Worm (Caenorhabditis elegans) whole organism, young adult: ENCODE measurements around the gene ztf-1.

ENCODE experiments used
- B0261.1 ChIP-seq: sonication (generic microtip); optimal IDR thresholded peaks from 2 replicates; lab custom pipeline; 2016; ENCODE audit warnings: mild to moderate bottlenecking, missing genetic modification characterization, moderate library complexity, missing compliant biosample characterization
- B0336.3 ChIP-seq: fragments of 200-800 bp; sonication (Bioruptor generic); IDR thresholded peaks from 2 replicates; pipeline ENCODE4 v1.3.6; 2022; ENCODE audit warnings: missing genetic modification characterization, missing compliant biosample characterization
- C06A6.2 ChIP-seq: fragments of 200-800 bp; sonication (Bioruptor generic); conservative IDR thresholded peaks from 2 replicates; pipeline ENCODE4 v1.3.6; 2022; ENCODE audit warnings: missing genetic modification characterization, missing compliant biosample characterization
- C17E4.6 ChIP-seq: fragments of 200-800 bp; sonication (Bioruptor generic); IDR thresholded peaks from 2 replicates; pipeline ENCODE4 v1.3.6; 2022; ENCODE audit warnings: missing genetic modification reagents, missing genetic modification characterization, missing compliant biosample characterization
- F22D6.2 ChIP-seq: sonication (generic microtip); optimal IDR thresholded peaks from 2 replicates; lab custom pipeline; 2016; ENCODE audit warnings: mild to moderate bottlenecking, missing genetic modification characterization, missing compliant biosample characterization
- F33H1.4 ChIP-seq: fragments of 200-800 bp; sonication (Bioruptor generic); IDR thresholded peaks from 2 replicates; pipeline ENCODE4 v1.3.6; 2022; ENCODE audit warnings: missing genetic modification reagents, missing genetic modification characterization, missing compliant biosample characterization
- F39B2.1 ChIP-seq: fragments of 200-800 bp; sonication (Bioruptor generic); IDR thresholded peaks from 2 replicates; pipeline ENCODE4 v1.3.6; 2022; ENCODE audit warnings: missing genetic modification reagents, missing genetic modification characterization, missing compliant biosample characterization
- F49E8.2 ChIP-seq: sonication (generic microtip); optimal IDR thresholded peaks from 3 replicates; lab custom pipeline; 2017; ENCODE audit warnings: missing genetic modification characterization, mild to moderate bottlenecking, missing compliant biosample characterization, antibody characterized with exemption, moderate library complexity; ENCODE audit not compliant: insufficient read depth
- F57A8.1 ChIP-seq: fragments of 200-800 bp; sonication (Bioruptor generic); optimal IDR thresholded peaks from 2 replicates; lab custom pipeline; 2018; ENCODE audit warnings: mild to moderate bottlenecking, missing genetic modification characterization, moderate library complexity, missing compliant biosample characterization
- K11D2.4 ChIP-seq: fragments of 200-800 bp; sonication (Bioruptor generic); IDR thresholded peaks from 2 replicates; pipeline ENCODE4 v1.3.6; 2022; ENCODE audit warnings: missing genetic modification reagents, missing genetic modification characterization, missing compliant biosample characterization
- K12H6.12 ChIP-seq: fragments of 200-800 bp; sonication (Bioruptor generic); optimal IDR thresholded peaks from 2 replicates; lab custom pipeline; 2018; ENCODE audit warnings: mild to moderate bottlenecking, missing genetic modification characterization, missing compliant biosample characterization
- Y53F4B.3 ChIP-seq: fragments of 200-800 bp; sonication (Bioruptor generic); IDR thresholded peaks from 2 replicates; pipeline ENCODE4 v1.3.6; 2022; ENCODE audit warnings: missing genetic modification reagents, missing genetic modification characterization, missing compliant biosample characterization
- Y53G8AR.9 ChIP-seq: fragments of 200-800 bp; sonication (Bioruptor generic); conservative IDR thresholded peaks from 2 replicates; pipeline ENCODE4 v1.3.6; 2022; ENCODE audit warnings: missing genetic modification reagents, missing genetic modification characterization, missing compliant biosample characterization
- Y56A3A.18 ChIP-seq: fragments of 200-800 bp; sonication (Bioruptor generic); IDR thresholded peaks from 2 replicates; pipeline ENCODE4 v1.3.6; 2022; ENCODE audit warnings: missing genetic modification reagents, missing genetic modification characterization, missing compliant biosample characterization
- akir-1 ChIP-seq: fragments of 200-800 bp; sonication (Bioruptor generic); optimal IDR thresholded peaks from 2 replicates; lab custom pipeline; 2018; ENCODE audit warnings: mild to moderate bottlenecking, missing genetic modification characterization, moderate library complexity, missing compliant biosample characterization
- aptf-3 ChIP-seq: fragments of 200-800 bp; sonication (Bioruptor generic); IDR thresholded peaks from 2 replicates; pipeline ENCODE4 v1.3.6; 2022; ENCODE audit warnings: missing genetic modification characterization, missing compliant biosample characterization
- athp-1 ChIP-seq: sonication (generic microtip); optimal IDR thresholded peaks from 2 replicates; lab custom pipeline; 2017; ENCODE audit warnings: mild to moderate bottlenecking, missing genetic modification characterization, missing compliant biosample characterization
- attf-6 ChIP-seq: fragments of 200-800 bp; sonication (Bioruptor generic); IDR thresholded peaks from 2 replicates; pipeline ENCODE4 v1.3.6; 2022; ENCODE audit warnings: missing genetic modification reagents, missing genetic modification characterization, missing compliant biosample characterization
- bed-1 ChIP-seq: fragments of 200-800 bp; sonication (Bioruptor generic); IDR thresholded peaks from 2 replicates; pipeline ENCODE4 v1.3.6; 2022; ENCODE audit warnings: missing genetic modification reagents, missing genetic modification characterization, missing compliant biosample characterization
- bed-2 ChIP-seq: fragments of 200-800 bp; sonication (Bioruptor generic); IDR thresholded peaks from 2 replicates; pipeline ENCODE4 v1.3.6; 2022; ENCODE audit warnings: missing genetic modification reagents, missing genetic modification characterization, missing compliant biosample characterization
- cebp-2 ChIP-seq: fragments of 200-800 bp; sonication (Bioruptor generic); IDR thresholded peaks from 2 replicates; pipeline ENCODE4 v1.3.6; 2022; ENCODE audit warnings: missing genetic modification characterization, missing compliant biosample characterization
- ceh-58 ChIP-seq: fragments of 200-800 bp; sonication (Bioruptor generic); IDR thresholded peaks from 2 replicates; pipeline ENCODE4 v1.3.6; 2022; ENCODE audit warnings: missing genetic modification characterization, missing compliant biosample characterization
- chd-7 ChIP-seq: sonication (generic microtip); optimal IDR thresholded peaks from 2 replicates; lab custom pipeline; 2016; ENCODE audit warnings: mild to moderate bottlenecking, missing genetic modification characterization, moderate library complexity, missing compliant biosample characterization
- die-1 ChIP-seq: sonication (generic microtip); optimal IDR thresholded peaks from 2 replicates; lab custom pipeline; 2016; ENCODE audit warnings: missing genotype, mild to moderate bottlenecking, missing genetic modification characterization, missing compliant biosample characterization
- ekl-4 ChIP-seq: fragments of 200-800 bp; sonication (Bioruptor generic); IDR thresholded peaks from 2 replicates; pipeline ENCODE4 v1.3.6; 2022; ENCODE audit warnings: missing genetic modification reagents, missing genetic modification characterization, missing compliant biosample characterization
- hlh-26 ChIP-seq: fragments of 200-800 bp; sonication (Bioruptor generic); conservative IDR thresholded peaks from 2 replicates; pipeline ENCODE4 v1.3.6; 2022; ENCODE audit warnings: missing genetic modification reagents, missing genetic modification characterization, missing compliant biosample characterization
- hmg-1.2 ChIP-seq: fragments of 200-800 bp; sonication (Bioruptor generic); IDR thresholded peaks from 2 replicates; pipeline ENCODE4 v1.3.6; 2022; ENCODE audit warnings: missing genetic modification reagents, missing genetic modification characterization, missing compliant biosample characterization
- hrde-1 ChIP-seq: sonication (generic microtip); optimal IDR thresholded peaks from 2 replicates; lab custom pipeline; 2016; ENCODE audit warnings: missing genetic modification characterization, mild to moderate bottlenecking, missing compliant biosample characterization, moderate library complexity, missing genotype, missing genetic modification reagents, borderline replicate concordance
- hsf-1 ChIP-seq: fragments of 200-800 bp; sonication (Bioruptor generic); IDR thresholded peaks from 2 replicates; pipeline ENCODE4 v1.3.6; 2022; ENCODE audit warnings: missing genetic modification reagents, missing genetic modification characterization, missing compliant biosample characterization
- lag-1 ChIP-seq: fragments of 200-800 bp; sonication (Bioruptor generic); IDR thresholded peaks from 2 replicates; pipeline ENCODE4 v1.3.6; 2022; ENCODE audit warnings: missing genetic modification reagents, missing genetic modification characterization, missing compliant biosample characterization
- let-607 ChIP-seq, 2 experiments: fragments of 200-800 bp in 1 of 2; sonication (Bioruptor generic) in 1 of 2; sonication (generic microtip) in 1 of 2; optimal IDR thresholded peaks; 2 replicates each; lab custom pipeline; 2016 to 2018; ENCODE audit warnings: mild to moderate bottlenecking in 2 of 2, missing compliant biosample characterization in 2 of 2, missing genetic modification characterization in 2 of 2, moderate library complexity in 2 of 2, missing genotype in 1 of 2
- lin-54 ChIP-seq: fragments of 200-800 bp; sonication (Bioruptor generic); optimal IDR thresholded peaks from 2 replicates; lab custom pipeline; 2018; ENCODE audit warnings: mild to moderate bottlenecking, missing genetic modification characterization, missing compliant biosample characterization
- lir-1 ChIP-seq: fragments of 200-800 bp; sonication (Bioruptor generic); conservative IDR thresholded peaks from 2 replicates; pipeline ENCODE4 v1.3.6; 2022; ENCODE audit warnings: missing genetic modification reagents, missing genetic modification characterization, missing compliant biosample characterization
- lsy-27 ChIP-seq: sonication (generic microtip); optimal IDR thresholded peaks from 2 replicates; lab custom pipeline; 2017; ENCODE audit warnings: missing genetic modification characterization, mild to moderate bottlenecking, missing compliant biosample characterization, antibody characterized with exemption, missing genotype, borderline replicate concordance; ENCODE audit not compliant: insufficient read depth
- madf-8 ChIP-seq: fragments of 200-800 bp; sonication (Bioruptor generic); conservative IDR thresholded peaks from 2 replicates; pipeline ENCODE4 v1.3.6; 2022; ENCODE audit warnings: missing genetic modification reagents, missing genetic modification characterization, missing compliant biosample characterization
- mel-28 ChIP-seq: sonication (generic microtip); optimal IDR thresholded peaks from 2 replicates; lab custom pipeline; 2016; ENCODE audit warnings: borderline replicate concordance, mild to moderate bottlenecking, missing genetic modification characterization, missing compliant biosample characterization
- nfya-1 ChIP-seq: sonication (generic microtip); optimal IDR thresholded peaks from 2 replicates; lab custom pipeline; 2017; ENCODE audit warnings: antibody characterized with exemption, missing compliant biosample characterization, missing genetic modification characterization, borderline replicate concordance; ENCODE audit not compliant: insufficient read depth
- nhr-90 ChIP-seq: sonication (generic microtip); optimal IDR thresholded peaks from 2 replicates; lab custom pipeline; 2016; ENCODE audit warnings: missing genotype, mild to moderate bottlenecking, missing genetic modification characterization, missing compliant biosample characterization
- snpc-4 ChIP-seq, 5 experiments: fragments of 150-350 bp in 1 of 5; sonication (generic microtip) in 4 of 5; optimal IDR thresholded peaks; 2 replicates each; lab custom pipeline; 2014 to 2018; ENCODE audit warnings: missing genetic modification characterization in 5 of 5, missing biosample characterization in 3 of 5, antibody characterized with exemption in 2 of 5, mild to moderate bottlenecking in 2 of 5, missing compliant biosample characterization in 2 of 5, missing genotype in 2 of 5, moderate library complexity in 2 of 5, missing genetic modification reagents in 1 of 5
- tlf-1 ChIP-seq: fragments of 200-800 bp; sonication (Bioruptor generic); optimal IDR thresholded peaks from 2 replicates; lab custom pipeline; 2018; ENCODE audit warnings: mild to moderate bottlenecking, missing genetic modification characterization, missing compliant biosample characterization
- unc-130 ChIP-seq: sonication (generic microtip); optimal IDR thresholded peaks from 2 replicates; lab custom pipeline; 2016; ENCODE audit warnings: missing genetic modification reagents, missing genetic modification characterization, missing compliant biosample characterization
- zim-3 ChIP-seq: sonication (generic microtip); optimal IDR thresholded peaks from 2 replicates; lab custom pipeline; 2017; ENCODE audit warnings: mild to moderate bottlenecking, missing genetic modification characterization, moderate library complexity, missing compliant biosample characterization
- ztf-18 ChIP-seq: sonication (generic microtip); optimal IDR thresholded peaks from 2 replicates; lab custom pipeline; 2016; ENCODE audit warnings: missing genotype, mild to moderate bottlenecking, missing genetic modification characterization, missing compliant biosample characterization
- ztf-25 ChIP-seq: fragments of 200-800 bp; sonication (Bioruptor generic); IDR thresholded peaks from 2 replicates; pipeline ENCODE4 v1.3.6; 2022; ENCODE audit warnings: missing genetic modification reagents, missing genetic modification characterization, missing compliant biosample characterization
- ztf-28 ChIP-seq: fragments of 200-800 bp; sonication (Bioruptor generic); IDR thresholded peaks from 2 replicates; pipeline ENCODE4 v1.3.6; 2022; ENCODE audit warnings: missing genetic modification reagents, missing genetic modification characterization, missing compliant biosample characterization
- ztf-6 ChIP-seq: fragments of 200-800 bp; sonication (Bioruptor generic); IDR thresholded peaks from 2 replicates; pipeline ENCODE4 v1.3.6; 2022; ENCODE audit warnings: missing genetic modification reagents, missing genetic modification characterization, missing compliant biosample characterization

The ztf-1 gene

DNA sequence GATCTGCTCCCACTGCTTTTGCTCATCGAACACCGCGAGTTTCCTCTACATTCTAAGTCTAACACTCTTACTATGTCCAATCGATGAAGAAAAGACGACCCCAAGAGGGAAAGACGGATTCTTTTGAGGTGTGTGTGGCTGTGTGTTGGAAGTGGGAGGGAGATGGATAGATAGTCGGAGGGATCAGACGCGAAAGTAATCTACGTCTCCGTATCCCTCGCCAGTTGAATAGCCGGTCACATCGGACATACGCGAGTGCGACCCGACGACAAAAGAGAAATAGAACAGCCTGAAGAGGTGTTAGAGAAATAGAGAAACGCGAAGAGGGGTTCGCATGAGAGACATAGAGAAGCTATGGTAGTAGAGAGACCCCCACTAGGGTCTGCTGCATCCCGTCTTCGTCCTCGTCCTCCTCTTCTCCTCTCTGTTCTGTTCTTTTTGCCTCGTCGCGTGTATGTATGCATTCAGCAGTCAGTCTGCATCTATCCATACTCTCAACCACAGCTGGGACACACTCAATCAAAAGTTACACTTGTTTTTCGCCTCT is 3.5 kb upstream of the ztf-1 start (continued):
- TF ChIP-seq snpc-4 (GFP tag; optimal IDR thresholded peaks at IDR 0.05; lab: Kevin White, UChicago) (peak; percentile 87), snpc-4 (tag; optimal IDR thresholded peaks at IDR 0.05; lab: Kevin White, UChicago) (peak; percentile 89 to 91 (median 90)), ztf-28 (no peak), Y56A3A.18 (GFP tag; lab: Robert Waterston, UW) (no peak), lin-54 (peak; percentile 44), bed-2 (peak; percentile 69; the same call in 1 of the 2 replicates), B0336.3 (GFP tag; lab: Robert Waterston, UW) (peak; percentile 75; the same call in 1 of the 2 replicates), F57A8.1 (GFP tag; lab: Kevin White, UChicago) (no peak), aptf-3 (no peak), C06A6.2 (peak; percentile 89), athp-1 (peak; percentile 79), F22D6.2 (tag; lab: Kevin White, UChicago) (no peak), ztf-6 (peak; percentile 56; the same call in 1 of the 2 replicates), akir-1 (GFP tag; lab: Kevin White, UChicago) (peak; percentile 59), cebp-2 (GFP tag; lab: Robert Waterston, UW) (no peak), C17E4.6 (no peak), hrde-1 (tag; lab: Kevin White, UChicago) (no peak), chd-7 (peak; percentile 96), ceh-58 (GFP tag; lab: Robert Waterston, UW) (no peak), B0261.1 (tag; lab: Kevin White, UChicago) (no peak), F33H1.4 (GFP tag; lab: Robert Waterston, UW) (no peak), hsf-1 (GFP tag; lab: Robert Waterston, UW) (peak; percentile 52; the same call in 1 of the 2 replicates), ekl-4 (GFP tag; lab: Robert Waterston, UW) (peak; percentile 69), nhr-90 (tag; lab: Kevin White, UChicago) (peak; percentile 60), Y53G8AR.9 (GFP tag; lab: Robert Waterston, UW) (no peak), let-607 (tag; optimal IDR thresholded peaks at IDR 0.05; lab: Kevin White, UChicago) (peak in 1 of 2 experiments; percentile 68), Y53F4B.3 (GFP tag; lab: Robert Waterston, UW) (no peak), lsy-27 (no peak), attf-6 (GFP tag; lab: Robert Waterston, UW) (no peak), tlf-1 (GFP tag; lab: Kevin White, UChicago) (peak; percentile 67), F49E8.2 (tag; lab: Kevin White, UChicago) (no peak), hmg-1.2 (peak; percentile 97), lag-1 (GFP tag; lab: Robert Waterston, UW) (no peak), die-1 (tag; lab: Kevin White, UChicago) (peak; percentile 82), K12H6.12 (tag; lab: Kevin White, UChicago) (peak; percentile 96), mel-28 (tag; lab: Kevin White, UChicago) (no peak), F39B2.1 (GFP tag; lab: Robert Waterston, UW) (no peak), madf-8 (no peak), hlh-26 (GFP tag; lab: Robert Waterston, UW) (no peak), ztf-18 (tag; lab: Kevin White, UChicago) (peak; percentile 60), lir-1 (peak; percentile 45; the same call in 1 of the 2 replicates), nfya-1 (tag; lab: Kevin White, UChicago) (no peak), unc-130 (GFP tag; lab: Kevin White, UChicago) (no peak), ztf-25 (no peak), K11D2.4 (GFP tag; lab: Robert Waterston, UW) (peak; percentile 91), zim-3 (no peak), bed-1 (GFP tag; lab: Robert Waterston, UW) (peak; percentile 56; the same call in 1 of the 2 replicates)
